Worm (Caenorhabditis elegans): ENCODE data around the gene srp-1.

The srp-1 gene

ce11 chrV:723895-724352 lies 29.2 kb upstream of the srp-1 start, which contains the start of gene fbxb-72:
fbxb-72 (minus strand) TSS chrV:723952.
- TF ChIP-seq snpc-4 (tag; optimal IDR thresholded peaks at IDR 0.05) = peak; percentile 37
- TF ChIP-seq nhr-129 (tag; optimal IDR thresholded peaks at IDR 0.05) = peak; percentile 88
- no peak for TF ChIP-seq fos-1 (tag; optimal IDR thresholded peaks at IDR 0.05)
- peak; percentile 5 for TF ChIP-seq aly-2 (tag; optimal IDR thresholded peaks at IDR 0.05)
- no peak for TF ChIP-seq nhr-11 (tag; optimal IDR thresholded peaks at IDR 0.05)
- no peak for TF ChIP-seq nhr-77 (tag; optimal IDR thresholded peaks at IDR 0.05)
- no peak for TF ChIP-seq elt-1 (tag; optimal IDR thresholded peaks at IDR 0.05)
- no peak for TF ChIP-seq R02D3.7 (tag; optimal IDR thresholded peaks at IDR 0.05)
- no peak for TF ChIP-seq unc-39 (tag; optimal IDR thresholded peaks at IDR 0.05)
- TF ChIP-seq ama-1 (optimal IDR thresholded peaks at IDR 0.05) = peak; percentile 98
- TF ChIP-seq nhr-12 (tag; optimal IDR thresholded peaks at IDR 0.05) = no peak
- TF ChIP-seq ZK546.5 (tag; optimal IDR thresholded peaks at IDR 0.05) = peak; percentile 17
- TF ChIP-seq nhr-237 (tag; optimal IDR thresholded peaks at IDR 0.05) = no peak
- peak; percentile 77 for TF ChIP-seq sma-9 (GFP tag; optimal IDR thresholded peaks at IDR 0.05)
- TF ChIP-seq sma-9 (tag; optimal IDR thresholded peaks at IDR 0.05) = no peak
- no peak for TF ChIP-seq ceh-82 (tag; optimal IDR thresholded peaks at IDR 0.05)
- TF ChIP-seq nhr-25 (tag; optimal IDR thresholded peaks at IDR 0.05) = peak; percentile 89
- no peak for TF ChIP-seq alr-1 (tag; optimal IDR thresholded peaks at IDR 0.05)
- no peak for TF ChIP-seq elt-3 (tag; optimal IDR thresholded peaks at IDR 0.05)
- peak; percentile 71 for TF ChIP-seq F13H6.1 (tag; optimal IDR thresholded peaks at IDR 0.05)
- no peak for TF ChIP-seq lin-11 (tag; optimal IDR thresholded peaks at IDR 0.05)
- peak; percentile 63 for TF ChIP-seq nhr-6 (tag; optimal IDR thresholded peaks at IDR 0.05)
- TF ChIP-seq lsy-2 (tag; optimal IDR thresholded peaks at IDR 0.05) = peak in 1 of 2 experiments; percentile 87
- TF ChIP-seq skn-1 (tag; optimal IDR thresholded peaks at IDR 0.05) = no peak
- peak; percentile 73 for TF ChIP-seq blmp-1 (tag; optimal IDR thresholded peaks at IDR 0.05; ENCODE audit: insufficient read depth)
- TF ChIP-seq nhr-10 (tag; optimal IDR thresholded peaks at IDR 0.05) = no peak
- peak; percentile 70 for TF ChIP-seq sma-3 (GFP tag; optimal IDR thresholded peaks at IDR 0.05)
- peak; percentile 90 for TF ChIP-seq Y55F3AM.14 (GFP tag; optimal IDR thresholded peaks at IDR 0.05)
- TF ChIP-seq ceh-16 (tag; optimal IDR thresholded peaks at IDR 0.05) = no peak
- no peak for TF ChIP-seq egl-27 (tag; optimal IDR thresholded peaks at IDR 0.05)
- TF ChIP-seq mbf-1 (tag; optimal IDR thresholded peaks at IDR 0.05) = no peak
- TF ChIP-seq C34F6.9 (tag; optimal IDR thresholded peaks at IDR 0.05) = peak; percentile 32
- no peak for TF ChIP-seq nhr-23 (tag; optimal IDR thresholded peaks at IDR 0.05)
- no peak for TF ChIP-seq peb-1 (tag; optimal IDR thresholded peaks at IDR 0.05)
- peak; percentile 89 for TF ChIP-seq ztf-4 (tag; optimal IDR thresholded peaks at IDR 0.05)
- peak; percentile 8 for TF ChIP-seq sem-4 (tag; optimal IDR thresholded peaks at IDR 0.05)
- TF ChIP-seq ztf-1 (GFP tag; conservative IDR thresholded peaks at IDR 0.05) = 0 out of 2 replicates have a peak, but pooled peaks have one; percentile 18
- no peak for TF ChIP-seq lin-39 (tag; optimal IDR thresholded peaks at IDR 0.05)
- TF ChIP-seq zag-1 (tag; optimal IDR thresholded peaks at IDR 0.05) = no peak
- TF ChIP-seq nhr-21 (tag; optimal IDR thresholded peaks at IDR 0.05) = peak; percentile 95
- no peak for TF ChIP-seq mdl-1 (tag; optimal IDR thresholded peaks at IDR 0.05)
- no peak for TF ChIP-seq mab-5 (tag; optimal IDR thresholded peaks at IDR 0.05)
- TF ChIP-seq unc-62 (GFP tag; optimal IDR thresholded peaks at IDR 0.05) = no peak
- TF ChIP-seq unc-55 (GFP tag; optimal IDR thresholded peaks at IDR 0.05) = no peak
- peak; percentile 53 for TF ChIP-seq lin-13 (GFP tag; optimal IDR thresholded peaks at IDR 0.05)
- TF ChIP-seq ztf-11 (tag; optimal IDR thresholded peaks at IDR 0.05) = no peak
- TF ChIP-seq gmeb-1 (tag; optimal IDR thresholded peaks at IDR 0.05) = peak; percentile 46
- TF ChIP-seq dmd-4 (tag; optimal IDR thresholded peaks at IDR 0.05) = no peak
- TF ChIP-seq crh-2 (tag; optimal IDR thresholded peaks at IDR 0.05) = peak; percentile 85

Data from whole organism, L2 larva.